Fruit fly (Drosophila melanogaster): Measurements from ENCODE around the gene Atxn7.

The Atxn7 gene

dm6 chr2L:2398459-2398858, 22.8 kb downstream of the Atxn7 start (continued):
- TF ChIP-seq tio (GFP tag; optimal IDR thresholded peaks at IDR 0.05): no peak
- no peak for TF ChIP-seq odd (GFP tag; optimal IDR thresholded peaks at IDR 0.05)
- TF ChIP-seq HLH54F (GFP tag; optimal IDR thresholded peaks at IDR 0.05): no peak
- TF ChIP-seq lab (GFP tag; optimal IDR thresholded peaks at IDR 0.05): peak; percentile 4
- TF ChIP-seq Dfd (GFP tag; optimal IDR thresholded peaks at IDR 0.05): no peak
- TF ChIP-seq CG17359 (tag; optimal IDR thresholded peaks at IDR 0.05): peak; percentile 14
- TF ChIP-seq klu (GFP tag; IDR thresholded peaks at IDR 0.05): no peak
- TF ChIP-seq unpg (GFP tag; optimal IDR thresholded peaks at IDR 0.05): peak; percentile 27
- TF ChIP-seq ttk (GFP tag; IDR thresholded peaks at IDR 0.05): peak; percentile 6; the same call in 1 of the 2 replicates
- 0 out of 2 replicates have a peak, but pooled peaks have one; percentile 10 for TF ChIP-seq CG14441 (GFP tag; IDR thresholded peaks at IDR 0.05)
- TF ChIP-seq abd-A (tag; optimal IDR thresholded peaks at IDR 0.05): no peak
- TF ChIP-seq Blimp-1 (GFP tag; optimal IDR thresholded peaks at IDR 0.05): peak; percentile 20
- peak; percentile 24 for TF ChIP-seq Oli (tag; optimal IDR thresholded peaks at IDR 0.05)
- 0 out of 2 replicates have a peak, but pooled peaks have one; percentile 19 for TF ChIP-seq slbo (GFP tag; IDR thresholded peaks at IDR 0.05)
- TF ChIP-seq Atf6 (GFP tag; IDR thresholded peaks at IDR 0.05): no peak
- TF ChIP-seq ind (GFP tag; optimal IDR thresholded peaks at IDR 0.05): no peak
- no peak for TF ChIP-seq lola (GFP tag; optimal IDR thresholded peaks at IDR 0.05)
- no peak for TF ChIP-seq Bgb (GFP tag; IDR thresholded peaks at IDR 0.05; ENCODE audit: partially characterized antibody)
- no peak for TF ChIP-seq mirr (GFP tag; optimal IDR thresholded peaks at IDR 0.05)
- TF ChIP-seq exex (tag; optimal IDR thresholded peaks at IDR 0.05): no peak
- no peak for TF ChIP-seq z (GFP tag; IDR thresholded peaks at IDR 0.05)
- no peak for TF ChIP-seq CG30403 (GFP tag; optimal IDR thresholded peaks at IDR 0.05)
- peak; percentile 36 for TF ChIP-seq CG2678 (tag; optimal IDR thresholded peaks at IDR 0.05)
- no peak for TF ChIP-seq NFAT (GFP tag; IDR thresholded peaks at IDR 0.05)
- no peak for TF ChIP-seq CG3847 (GFP tag; IDR thresholded peaks at IDR 0.05)

- no peak for TF ChIP-seq schlank (tag; optimal IDR thresholded peaks at IDR 0.05)
- peak; percentile 1 for TF ChIP-seq CG1832 (GFP tag; optimal IDR thresholded peaks at IDR 0.05)
- TF ChIP-seq crc (GFP tag; optimal IDR thresholded peaks at IDR 0.05): no peak
- no peak for TF ChIP-seq CG31365 (tag; optimal IDR thresholded peaks at IDR 0.05)
- TF ChIP-seq CG11398 (GFP tag; optimal IDR thresholded peaks at IDR 0.05): no peak
- TF ChIP-seq Mrtf (GFP tag; IDR thresholded peaks at IDR 0.05): no peak
- TF ChIP-seq salm (tag; optimal IDR thresholded peaks at IDR 0.05): no peak
- no peak for TF ChIP-seq ssp (GFP tag; IDR thresholded peaks at IDR 0.05)
- TF ChIP-seq Deaf1 (tag; optimal IDR thresholded peaks at IDR 0.05): peak; percentile 64
- no peak for TF ChIP-seq emc (GFP tag; optimal IDR thresholded peaks at IDR 0.05)
- TF ChIP-seq Dref (GFP tag; IDR thresholded peaks at IDR 0.05): no peak
- TF ChIP-seq HHEX (GFP tag; optimal IDR thresholded peaks at IDR 0.05): no peak
- TF ChIP-seq fd96Cb (tag; optimal IDR thresholded peaks at IDR 0.05): no peak
- no peak for TF ChIP-seq CG11247 (GFP tag; IDR thresholded peaks at IDR 0.05)
- no peak for TF ChIP-seq CG9609 (GFP tag; optimal IDR thresholded peaks at IDR 0.05)
- TF ChIP-seq CG10274 (GFP tag; optimal IDR thresholded peaks at IDR 0.05): no peak
- no peak for TF ChIP-seq z (GFP tag; IDR thresholded peaks at IDR 0.05)
- TF ChIP-seq CG18262 (tag; optimal IDR thresholded peaks at IDR 0.05): no peak
- TF ChIP-seq Nf-YB (GFP tag; optimal IDR thresholded peaks at IDR 0.05): peak; percentile 91
- no peak for TF ChIP-seq Max (GFP tag; optimal IDR thresholded peaks at IDR 0.05)
- no peak for TF ChIP-seq Blimp-1 (GFP tag; optimal IDR thresholded peaks at IDR 0.05)
- no peak for TF ChIP-seq stc (GFP tag; IDR thresholded peaks at IDR 0.05)
- no peak for TF ChIP-seq CG32767 (GFP tag; IDR thresholded peaks at IDR 0.05)
- no peak for TF ChIP-seq org-1 (GFP tag; optimal IDR thresholded peaks at IDR 0.05)
- TF ChIP-seq ewg (GFP tag; optimal IDR thresholded peaks at IDR 0.05): peak; percentile 84
- no peak for TF ChIP-seq Dbx (GFP tag; IDR thresholded peaks at IDR 0.05)
- peak; percentile 96 for TF ChIP-seq Nf-YC (tag; optimal IDR thresholded peaks at IDR 0.05)
- TF ChIP-seq hb (GFP tag; IDR thresholded peaks at IDR 0.05; ENCODE audit: partially characterized antibody): 0 out of 3 replicates have a peak, but pooled peaks have one; percentile 39
Measured at dm6 chr2L:2399897-2400296, 24.3 kb downstream of the Atxn7 start, which contains the start of gene VGlut. VGlut (plus strand) TSS chr2L:2400295.

Data from whole organism, embryonic.